Fruit fly (Drosophila melanogaster) S2 (cell line): ENCODE results near the gene ab.

ENCODE experiments used
- CG8478 ChIP-seq: fragments of >200 bp; optimal IDR thresholded peaks from 2 replicates; lab custom pipeline; 2018
- CTCF ChIP-seq, 2 experiments: fragments of >200 bp; optimal IDR thresholded peaks; 2 replicates each; lab custom pipeline; 2018

dm6 chr2L:11210970-11211967, 791 bp downstream of the ab start:
- TF ChIP-seq CG8478 (lab: Kevin White, UChicago) = no peak
- no peak for TF ChIP-seq CTCF (optimal IDR thresholded peaks at IDR 0.05; lab: Kevin White, UChicago)
